Fruit fly (Drosophila melanogaster): ENCODE measurements around the gene JIL-1.

DNA sequence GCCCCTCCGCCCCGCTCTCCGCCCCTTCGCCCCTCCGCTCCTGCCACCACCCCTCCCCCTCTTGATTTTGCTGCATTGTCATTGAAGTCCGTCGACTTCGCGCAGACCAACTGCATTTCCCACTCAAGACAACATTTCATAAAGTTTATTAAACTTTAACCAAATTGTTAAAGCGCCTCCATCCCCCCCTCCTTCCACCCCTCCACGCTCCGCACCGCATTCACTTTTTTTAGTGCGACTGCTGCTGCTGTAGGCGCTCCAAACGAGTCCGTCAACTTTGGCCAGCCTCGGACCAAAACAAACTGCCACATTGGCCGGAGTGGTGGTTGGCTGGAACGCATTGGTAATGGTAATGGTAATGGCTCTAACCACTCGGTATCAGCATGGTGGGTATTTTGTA, 45.9 kb upstream of the JIL-1 start:
- no peak for TF ChIP-seq h (optimal IDR thresholded peaks at IDR 0.05)
- TF ChIP-seq Myc (optimal IDR thresholded peaks at IDR 0.05): no peak
- no peak for TF ChIP-seq psq (optimal IDR thresholded peaks at IDR 0.05)
